Fruit fly (Drosophila melanogaster) whole organism, embryonic: ENCODE data around the gene Osi21.

Experiments
- Bgb ChIP-seq: fragments of 200-800 bp; sonication (Bioruptor generic); IDR thresholded peaks from 2 replicates; pipeline ENCODE4 v1.3.6; 2022; ENCODE audit warnings: missing biosample characterization, missing genetic modification characterization; ENCODE audit not compliant: partially characterized antibody
- CG11456 ChIP-seq: fragments of 200-800 bp; sonication (Bioruptor generic); IDR thresholded peaks from 3 replicates; pipeline ENCODE4 v1.3.6; 2022; ENCODE audit warnings: missing biosample characterization, missing genetic modification characterization
- CG11695 ChIP-seq: fragments of 200-800 bp; sonication (Bioruptor generic); IDR thresholded peaks from 3 replicates; pipeline ENCODE4 v1.3.6; 2022; ENCODE audit warnings: missing biosample characterization, missing genetic modification characterization
- CG13287 ChIP-seq: fragments of 200-800 bp; sonication (Bioruptor generic); IDR thresholded peaks from 2 replicates; pipeline ENCODE4 v1.3.6; 2022; ENCODE audit warnings: missing biosample characterization, missing genetic modification characterization; ENCODE audit not compliant: partially characterized antibody
- CG15514 ChIP-seq: fragments of 200-800 bp; sonication (Bioruptor generic); optimal IDR thresholded peaks from 3 replicates; lab custom pipeline; 2017; ENCODE audit warnings: missing biosample characterization, missing genetic modification characterization, mild to moderate bottlenecking, moderate library complexity, missing genetic modification reagents
- CG1647 ChIP-seq: fragments of 200-800 bp; sonication (Bioruptor generic); optimal IDR thresholded peaks from 3 replicates; lab custom pipeline; 2016; ENCODE audit warnings: missing biosample characterization, missing genetic modification characterization
- CG17328 ChIP-seq: fragments of 200-800 bp; sonication (Bioruptor generic); IDR thresholded peaks from 2 replicates; pipeline ENCODE4 v1.3.6; 2022; ENCODE audit warnings: missing biosample characterization, missing genetic modification characterization
- CG17829 ChIP-seq: fragments of 200-800 bp; optimal IDR thresholded peaks from 2 replicates; lab custom pipeline; 2019; ENCODE audit warnings: missing biosample characterization, mild to moderate bottlenecking, missing genetic modification characterization, moderate library complexity
- CG1832 ChIP-seq: fragments of 200-800 bp; sonication (Bioruptor generic); optimal IDR thresholded peaks from 2 replicates; lab custom pipeline; 2017; ENCODE audit warnings: missing biosample characterization, mild to moderate bottlenecking, missing genetic modification characterization, inconsistent platforms
- CG2129 ChIP-seq: fragments of 200-800 bp; sonication (Bioruptor generic); IDR thresholded peaks from 2 replicates; pipeline ENCODE4 v1.3.6; 2022; ENCODE audit warnings: missing biosample characterization, missing genetic modification characterization; ENCODE audit not compliant: partially characterized antibody
- CG2202 ChIP-seq: fragments of 200-800 bp; sonication (Bioruptor generic); optimal IDR thresholded peaks from 2 replicates; lab custom pipeline; 2018; ENCODE audit warnings: missing biosample characterization, mild to moderate bottlenecking, missing genetic modification characterization
- CG7271 ChIP-seq: fragments of 200-800 bp; sonication (Bioruptor generic); optimal IDR thresholded peaks from 2 replicates; lab custom pipeline; 2018; ENCODE audit warnings: missing biosample characterization, mild to moderate bottlenecking, missing genetic modification characterization, moderate library complexity
- CG7786 ChIP-seq: fragments of 200-800 bp; sonication (Bioruptor generic); optimal IDR thresholded peaks from 2 replicates; lab custom pipeline; 2016; ENCODE audit warnings: missing biosample characterization, missing genetic modification characterization
- CG8089 ChIP-seq: fragments of 200-800 bp; sonication (Bioruptor generic); optimal IDR thresholded peaks from 3 replicates; lab custom pipeline; 2016; ENCODE audit warnings: missing biosample characterization, missing genetic modification characterization
- CG9609 ChIP-seq: fragments of 200-800 bp; sonication (Bioruptor generic); optimal IDR thresholded peaks from 3 replicates; lab custom pipeline; 2016; ENCODE audit warnings: missing biosample characterization, missing genetic modification characterization
- CG9727 ChIP-seq: fragments of 200-800 bp; sonication (Bioruptor generic); optimal IDR thresholded peaks from 3 replicates; lab custom pipeline; 2017; ENCODE audit warnings: missing biosample characterization, mild to moderate bottlenecking, missing genetic modification characterization
- CHES-1-like ChIP-seq: fragments of 200-800 bp; sonication (Bioruptor generic); optimal IDR thresholded peaks from 2 replicates; lab custom pipeline; 2016; ENCODE audit warnings: missing biosample characterization, missing genetic modification characterization
- Chrac-16 ChIP-seq: fragments of 200-800 bp; sonication (Bioruptor generic); optimal IDR thresholded peaks from 3 replicates; lab custom pipeline; 2016; ENCODE audit warnings: missing biosample characterization, missing genetic modification characterization
- Dp ChIP-seq: fragments of 200-800 bp; sonication (Bioruptor generic); optimal IDR thresholded peaks from 2 replicates; lab custom pipeline; 2018; ENCODE audit warnings: missing biosample characterization, mild to moderate bottlenecking, missing genetic modification characterization, moderate library complexity
- E2f2 ChIP-seq: fragments of 200-800 bp; sonication (Bioruptor generic); IDR thresholded peaks from 2 replicates; pipeline ENCODE4 v1.3.6; 2022; ENCODE audit warnings: missing biosample characterization, missing genetic modification characterization
- Fer2 ChIP-seq: fragments of 200-800 bp; sonication (Bioruptor generic); optimal IDR thresholded peaks from 2 replicates; lab custom pipeline; 2018; ENCODE audit warnings: missing biosample characterization, mild to moderate bottlenecking, missing genetic modification characterization, moderate library complexity
- Fer3 ChIP-seq: fragments of 200-800 bp; sonication (Bioruptor generic); optimal IDR thresholded peaks from 2 replicates; lab custom pipeline; 2018; ENCODE audit warnings: missing biosample characterization, mild to moderate bottlenecking, missing genetic modification characterization, moderate library complexity
- Gug ChIP-seq: fragments of 200-800 bp; sonication (Bioruptor generic); IDR thresholded peaks from 4 replicates; pipeline ENCODE4 v1.3.6; 2022; ENCODE audit warnings: missing biosample characterization, missing genetic modification characterization
- HLH54F ChIP-seq: fragments of 200-800 bp; sonication (Bioruptor generic); optimal IDR thresholded peaks from 3 replicates; lab custom pipeline; 2016; ENCODE audit warnings: missing biosample characterization, missing genetic modification characterization
- Hr51 ChIP-seq, 2 experiments: fragments of 200-800 bp; sonication (Bioruptor generic); optimal IDR thresholded peaks; 2 replicates in 1 of 2; 3 replicates in 1 of 2; lab custom pipeline; 2016 to 2018; ENCODE audit warnings: missing biosample characterization in 2 of 2, missing genetic modification characterization in 2 of 2, mild to moderate bottlenecking in 1 of 2, moderate library complexity in 1 of 2
- Myb ChIP-seq: fragments of 200-800 bp; sonication (Bioruptor generic); optimal IDR thresholded peaks from 2 replicates; lab custom pipeline; 2016; ENCODE audit warnings: missing biosample characterization, missing genetic modification characterization
- Side ChIP-seq: fragments of 200-800 bp; sonication (Bioruptor generic); optimal IDR thresholded peaks from 2 replicates; lab custom pipeline; 2016; ENCODE audit warnings: missing biosample characterization, missing genetic modification characterization
- Sox100B ChIP-seq: fragments of 200-800 bp; sonication (Bioruptor generic); optimal IDR thresholded peaks from 3 replicates; lab custom pipeline; 2018; ENCODE audit warnings: missing biosample characterization, mild to moderate bottlenecking, missing genetic modification characterization
- Xbp1 ChIP-seq: fragments of 200-800 bp; sonication (Bioruptor generic); optimal IDR thresholded peaks from 3 replicates; lab custom pipeline; 2016; ENCODE audit warnings: missing biosample characterization, mild to moderate bottlenecking, missing genetic modification characterization
- bsh ChIP-seq, 2 experiments: fragments of 200-800 bp; sonication (Bioruptor generic); optimal IDR thresholded peaks; 2 replicates each; lab custom pipeline; 2017 to 2018; ENCODE audit warnings: mild to moderate bottlenecking in 2 of 2, missing biosample characterization in 2 of 2, missing genetic modification characterization in 2 of 2, moderate library complexity in 1 of 2
- crol ChIP-seq: fragments of 200-800 bp; sonication (Bioruptor generic); IDR thresholded peaks from 2 replicates; pipeline ENCODE4 v1.3.6; 2022; ENCODE audit warnings: missing biosample characterization, missing genetic modification characterization
- crp ChIP-seq, 2 experiments: fragments of 200-800 bp; sonication (Bioruptor generic); optimal IDR thresholded peaks; 2 replicates in 1 of 2; 3 replicates in 1 of 2; lab custom pipeline; 2017; ENCODE audit warnings: missing biosample characterization in 2 of 2, missing genetic modification characterization in 2 of 2, mild to moderate bottlenecking in 1 of 2, moderate library complexity in 1 of 2
- dm ChIP-seq: fragments of 200-800 bp; sonication (Bioruptor generic); optimal IDR thresholded peaks from 3 replicates; lab custom pipeline; 2016; ENCODE audit warnings: missing biosample characterization, missing genetic modification characterization
- dysf ChIP-seq: fragments of 200-800 bp; sonication (Bioruptor generic); IDR thresholded peaks from 3 replicates; pipeline ENCODE4 v1.3.6; 2022; ENCODE audit warnings: missing biosample characterization, missing genetic modification characterization
- en ChIP-seq: fragments of 200-800 bp; sonication (Bioruptor generic); optimal IDR thresholded peaks from 2 replicates; lab custom pipeline; 2016; ENCODE audit warnings: missing biosample characterization, missing genetic modification characterization
- hb ChIP-seq: fragments of 200-800 bp; sonication (Bioruptor generic); IDR thresholded peaks from 3 replicates; pipeline ENCODE4 v1.3.6; 2022; ENCODE audit warnings: missing biosample characterization, missing genetic modification characterization; ENCODE audit not compliant: partially characterized antibody
- insv ChIP-seq, 2 experiments: fragments of 200-800 bp; sonication (Bioruptor generic); optimal IDR thresholded peaks; 3 replicates each; lab custom pipeline; 2016 to 2018; ENCODE audit warnings: missing biosample characterization in 2 of 2, missing genetic modification characterization in 2 of 2
- knrl ChIP-seq: fragments of 200-800 bp; sonication (Bioruptor generic); IDR thresholded peaks from 3 replicates; pipeline ENCODE4 v1.3.6; 2022; ENCODE audit warnings: missing biosample characterization, missing genetic modification characterization; ENCODE audit not compliant: partially characterized antibody
- lmd ChIP-seq: fragments of 200-800 bp; sonication (Bioruptor generic); IDR thresholded peaks from 2 replicates; pipeline ENCODE4 v1.3.6; 2022; ENCODE audit warnings: missing biosample characterization, missing genetic modification characterization
- lov ChIP-seq, 2 experiments: fragments of 200-800 bp in 1 of 2; fragments of >200 bp in 1 of 2; sonication (Bioruptor generic) in 1 of 2; IDR thresholded peaks in 1 of 2; optimal IDR thresholded peaks in 1 of 2; 2 replicates in 1 of 2; 3 replicates in 1 of 2; pipeline versions ENCODE4 v1.3.6 to Lab custom; 2017 to 2022; ENCODE audit warnings: missing biosample characterization in 1 of 2, missing genetic modification characterization in 1 of 2
- pzg ChIP-seq: fragments of 200-800 bp; sonication (Bioruptor generic); optimal IDR thresholded peaks from 3 replicates; lab custom pipeline; 2018; ENCODE audit warnings: missing biosample characterization, mild to moderate bottlenecking, missing genetic modification characterization, moderate library complexity
- sc ChIP-seq, 3 experiments: fragments of >200 bp in 2 of 3; fragments of 200-800 bp in 1 of 3; sonication (Bioruptor generic) in 1 of 3; optimal IDR thresholded peaks; 2 replicates in 2 of 3; 3 replicates in 1 of 3; lab custom pipeline; 2017; ENCODE audit warnings: mild to moderate bottlenecking in 1 of 3, missing biosample characterization in 1 of 3, missing genetic modification characterization in 1 of 3, missing genetic modification reagents in 1 of 3
- schlank ChIP-seq: fragments of 200-800 bp; sonication (Bioruptor generic); optimal IDR thresholded peaks from 2 replicates; lab custom pipeline; 2018; ENCODE audit warnings: missing biosample characterization, mild to moderate bottlenecking, missing genetic modification characterization
- sqz ChIP-seq: fragments of 200-800 bp; sonication (Bioruptor generic); optimal IDR thresholded peaks from 3 replicates; lab custom pipeline; 2018; ENCODE audit warnings: missing biosample characterization, mild to moderate bottlenecking, missing genetic modification characterization
- stwl ChIP-seq: fragments of 200-800 bp; sonication (Bioruptor generic); optimal IDR thresholded peaks from 3 replicates; lab custom pipeline; 2018; ENCODE audit warnings: missing biosample characterization, mild to moderate bottlenecking, missing genetic modification characterization, moderate library complexity
- sug ChIP-seq: fragments of 200-800 bp; optimal IDR thresholded peaks from 2 replicates; lab custom pipeline; 2019; ENCODE audit warnings: missing biosample characterization, mild to moderate bottlenecking, missing genetic modification characterization, moderate library complexity
- unc-4 ChIP-seq: fragments of 200-800 bp; sonication (Bioruptor generic); IDR thresholded peaks from 2 replicates; pipeline ENCODE4 v1.3.6; 2022; ENCODE audit warnings: missing biosample characterization, missing genetic modification characterization; ENCODE audit not compliant: partially characterized antibody

Gene Osi21

dm6 chr2L:11271622-11272282 lies 13.8 kb downstream of the Osi21 start (continued):
- TF ChIP-seq lov (optimal IDR thresholded peaks at IDR 0.05; lab: Kevin White, UChicago) (no peak), lov (GFP tag; IDR thresholded peaks at IDR 0.05; lab: Robert Waterston, UW) (no peak), Xbp1 (GFP tag; lab: Kevin White, UChicago) (no peak), CG2129 (GFP tag; lab: Robert Waterston, UW) (no peak), CG9609 (GFP tag; lab: Kevin White, UChicago) (no peak), sqz (GFP tag; lab: Kevin White, UChicago) (no peak), sc (optimal IDR thresholded peaks at IDR 0.05; lab: Kevin White, UChicago) (no peak), sc (GFP tag; optimal IDR thresholded peaks at IDR 0.05; lab: Kevin White, UChicago) (no peak), hb (GFP tag; lab: Robert Waterston, UW) (no peak), CG1647 (GFP tag; lab: Kevin White, UChicago) (no peak), CG11456 (GFP tag; lab: Robert Waterston, UW) (no peak), crol (GFP tag; lab: Robert Waterston, UW) (peak; percentile 85), CG8089 (no peak)

dm6 chr2L:11269632-11269965 lies 15.9 kb downstream of the Osi21 start, which contains the start of gene cana:
Gene cana, plus strand, starts transcription at chr2L:11269780.
- TF ChIP-seq Bgb (GFP tag; lab: Robert Waterston, UW) (peak; percentile 40), Gug (no peak), insv (GFP tag; optimal IDR thresholded peaks at IDR 0.05; lab: Kevin White, UChicago) (no peak), Chrac-16 (no peak), Dp (peak; percentile 81), CG7271 (tag; lab: Kevin White, UChicago) (no peak), knrl (GFP tag; lab: Robert Waterston, UW) (peak; percentile 32; the same call in 1 of the 3 replicates), dysf (GFP tag; lab: Robert Waterston, UW) (no peak), pzg (GFP tag; lab: Kevin White, UChicago) (peak; percentile 25), Side (no peak), crp (GFP tag; optimal IDR thresholded peaks at IDR 0.05; lab: Kevin White, UChicago) (no peak), CG15514 (GFP tag; lab: Kevin White, UChicago) (peak; percentile 100), CG17829 (no peak), Fer2 (no peak), Sox100B (GFP tag; lab: Kevin White, UChicago) (no peak), en (GFP tag; lab: Kevin White, UChicago) (no peak), schlank (tag; lab: Kevin White, UChicago) (no peak), CG11695 (GFP tag; lab: Robert Waterston, UW) (no peak), Fer3 (tag; lab: Kevin White, UChicago) (no peak), E2f2 (peak; percentile 88), CG9727 (no peak), bsh (GFP tag; optimal IDR thresholded peaks at IDR 0.05; lab: Kevin White, UChicago) (no peak), CG1832 (no peak), CG2202 (no peak), CG17328 (GFP tag; lab: Robert Waterston, UW) (no peak), unc-4 (no peak), CHES-1-like (GFP tag; lab: Kevin White, UChicago) (no peak), lmd (GFP tag; lab: Robert Waterston, UW) (no peak), stwl (tag; lab: Kevin White, UChicago) (no peak), dm (GFP tag; lab: Kevin White, UChicago) (no peak), HLH54F (GFP tag; lab: Kevin White, UChicago) (no peak), sug (tag; lab: Kevin White, UChicago) (no peak), Hr51 (GFP tag; optimal IDR thresholded peaks at IDR 0.05; lab: Kevin White, UChicago) (no peak), Myb (no peak), CG13287 (GFP tag; lab: Robert Waterston, UW) (peak; percentile 48), CG7786 (no peak)
